Fruit fly (Drosophila melanogaster) whole organism, pupa: ENCODE data around the gene CG42853.

Experiments
- CG10348 ChIP-seq: fragments of 200-800 bp; sonication (Bioruptor generic); IDR thresholded peaks from 2 replicates; pipeline ENCODE4 v1.3.6; 2022; ENCODE audit warnings: missing biosample characterization, missing genetic modification characterization
- CG12605 ChIP-seq: fragments of 200-800 bp; sonication (Bioruptor generic); IDR thresholded peaks from 2 replicates; pipeline ENCODE4 v1.3.6; 2022; ENCODE audit warnings: missing biosample characterization, missing genetic modification characterization
- CG13204 ChIP-seq: fragments of 200-800 bp; sonication (Bioruptor generic); optimal IDR thresholded peaks from 2 replicates; lab custom pipeline; 2018; ENCODE audit warnings: missing biosample characterization, mild to moderate bottlenecking, missing genetic modification characterization, moderate library complexity
- CG14655 ChIP-seq: fragments of 200-800 bp; sonication (Bioruptor generic); optimal IDR thresholded peaks from 3 replicates; lab custom pipeline; 2017; ENCODE audit warnings: mild to moderate bottlenecking, missing biosample characterization, missing genetic modification reagents, missing genetic modification characterization
- CG15710 ChIP-seq: fragments of 200-800 bp; sonication (Bioruptor generic); optimal IDR thresholded peaks from 2 replicates; lab custom pipeline; 2018; ENCODE audit warnings: missing biosample characterization, mild to moderate bottlenecking, missing genetic modification characterization, moderate library complexity
- CG17806 ChIP-seq: fragments of 200-800 bp; sonication (Bioruptor generic); optimal IDR thresholded peaks from 2 replicates; lab custom pipeline; 2018; ENCODE audit warnings: missing biosample characterization, mild to moderate bottlenecking, missing genetic modification characterization, moderate library complexity
- CG32121 ChIP-seq: fragments of 200-800 bp; sonication (Bioruptor generic); IDR thresholded peaks from 2 replicates; pipeline ENCODE4 v1.3.6; 2022; ENCODE audit warnings: missing biosample characterization, missing genetic modification characterization
- CG34367 ChIP-seq: fragments of 200-800 bp; sonication (Bioruptor generic); optimal IDR thresholded peaks from 2 replicates; lab custom pipeline; 2018; ENCODE audit warnings: missing biosample characterization, mild to moderate bottlenecking, missing genetic modification characterization
- CG4496 ChIP-seq: fragments of 200-800 bp; sonication (Bioruptor generic); IDR thresholded peaks from 3 replicates; pipeline ENCODE4 v1.3.6; 2022; ENCODE audit warnings: missing biosample characterization, missing genetic modification characterization
- CG8159 ChIP-seq: fragments of 200-800 bp; sonication (Bioruptor generic); optimal IDR thresholded peaks from 3 replicates; lab custom pipeline; 2018; ENCODE audit warnings: missing biosample characterization, mild to moderate bottlenecking, missing genetic modification characterization, moderate library complexity
- CG8301 ChIP-seq: fragments of 200-800 bp; sonication (Bioruptor generic); optimal IDR thresholded peaks from 2 replicates; lab custom pipeline; 2018; ENCODE audit warnings: missing biosample characterization, mild to moderate bottlenecking, missing genetic modification characterization
- CG9948 ChIP-seq: fragments of 200-800 bp; sonication (Bioruptor generic); optimal IDR thresholded peaks from 2 replicates; lab custom pipeline; 2018; ENCODE audit warnings: missing biosample characterization, mild to moderate bottlenecking, missing genetic modification characterization, moderate library complexity
- D1 ChIP-seq: fragments of 200-800 bp; sonication (Bioruptor generic); optimal IDR thresholded peaks from 2 replicates; lab custom pipeline; 2018; ENCODE audit warnings: missing biosample characterization, mild to moderate bottlenecking, missing genetic modification characterization, moderate library complexity
- EcR ChIP-seq: fragments of 200-800 bp; sonication (Bioruptor generic); optimal IDR thresholded peaks from 3 replicates; lab custom pipeline; 2019; ENCODE audit warnings: missing biosample characterization, missing genetic modification characterization, mild to moderate bottlenecking, moderate library complexity, missing genetic modification reagents
- Ets98B ChIP-seq: fragments of 200-800 bp; sonication (Bioruptor generic); IDR thresholded peaks from 2 replicates; pipeline ENCODE4 v1.3.6; 2022; ENCODE audit warnings: missing biosample characterization, missing genetic modification characterization
- Pif1A ChIP-seq: fragments of 200-800 bp; sonication (Bioruptor generic); optimal IDR thresholded peaks from 3 replicates; lab custom pipeline; 2016; ENCODE audit warnings: missing biosample characterization, missing genetic modification characterization
- Pif1B ChIP-seq: fragments of 200-800 bp; sonication (Bioruptor generic); optimal IDR thresholded peaks from 3 replicates; lab custom pipeline; 2016; ENCODE audit warnings: missing biosample characterization, missing genetic modification characterization
- Snoo ChIP-seq: fragments of 200-800 bp; sonication (Bioruptor generic); optimal IDR thresholded peaks from 3 replicates; lab custom pipeline; 2017; ENCODE audit warnings: missing biosample characterization, mild to moderate bottlenecking, missing genetic modification characterization, inconsistent platforms
- fd96Ca ChIP-seq: fragments of 200-800 bp; sonication (Bioruptor generic); IDR thresholded peaks from 3 replicates; pipeline ENCODE4 v1.3.6; 2022; ENCODE audit warnings: missing biosample characterization, missing genetic modification characterization
- gl ChIP-seq: fragments of 200-800 bp; sonication (Bioruptor generic); optimal IDR thresholded peaks from 2 replicates; lab custom pipeline; 2018; ENCODE audit warnings: missing biosample characterization, mild to moderate bottlenecking, missing genetic modification characterization
- rn ChIP-seq: fragments of 200-800 bp; sonication (Bioruptor generic); IDR thresholded peaks from 2 replicates; pipeline ENCODE4 v1.3.6; 2022; ENCODE audit warnings: missing biosample characterization, missing genetic modification characterization

The CG42853 gene

dm6 chr3L:18121889-18122288 lies at the start of gene CG42853:
CG42853 (minus strand) TSS chr3L:18121989.
- no peak for TF ChIP-seq CG10348
- no peak for TF ChIP-seq CG34367
- TF ChIP-seq rn (GFP tag; lab: Robert Waterston, UW): no peak
- no peak for TF ChIP-seq CG9948 (tag; lab: Kevin White, UChicago)
- no peak for TF ChIP-seq D1
- TF ChIP-seq CG4496: no peak
- no peak for TF ChIP-seq Pif1B (GFP tag; lab: Kevin White, UChicago)
- TF ChIP-seq fd96Ca (GFP tag; lab: Robert Waterston, UW): no peak
- TF ChIP-seq CG14655: no peak
- no peak for TF ChIP-seq CG8159
- TF ChIP-seq CG13204 (GFP tag; lab: Kevin White, UChicago): no peak
- TF ChIP-seq CG32121 (GFP tag; lab: Robert Waterston, UW): no peak

DNA sequence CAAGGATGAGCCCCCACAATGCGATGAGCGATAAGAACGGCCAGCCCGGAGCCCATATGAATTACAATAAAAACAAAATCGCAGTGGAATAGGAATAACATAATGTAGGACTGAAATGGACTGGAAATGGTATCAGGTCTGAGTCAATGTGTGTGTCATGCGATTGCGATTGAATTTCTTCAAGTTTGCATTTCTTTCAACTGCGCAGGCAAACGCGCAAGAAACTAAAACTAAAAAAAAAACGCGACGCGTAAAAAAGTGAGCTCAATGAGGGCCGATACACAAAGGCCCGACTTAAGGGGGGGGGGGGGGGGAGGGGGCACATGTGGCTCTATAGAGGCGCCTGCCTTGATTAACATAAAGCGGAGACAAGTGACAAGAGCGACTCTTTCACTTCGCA lies 49.3 kb upstream of the CG42853 start:
- TF ChIP-seq D1: no peak
- peak; percentile 28; the same call in 1 of the 3 replicates for TF ChIP-seq CG4496
- TF ChIP-seq EcR (GFP tag; lab: Kevin White, UChicago): peak; percentile 54
- no peak for TF ChIP-seq CG32121 (GFP tag; lab: Robert Waterston, UW)
- TF ChIP-seq CG15710: no peak

dm6 chr3L:18166977-18167528 lies 45.3 kb upstream of the CG42853 start:
- peak; percentile 76 for TF ChIP-seq D1
- no peak for TF ChIP-seq CG13204 (GFP tag; lab: Kevin White, UChicago)

DNA sequence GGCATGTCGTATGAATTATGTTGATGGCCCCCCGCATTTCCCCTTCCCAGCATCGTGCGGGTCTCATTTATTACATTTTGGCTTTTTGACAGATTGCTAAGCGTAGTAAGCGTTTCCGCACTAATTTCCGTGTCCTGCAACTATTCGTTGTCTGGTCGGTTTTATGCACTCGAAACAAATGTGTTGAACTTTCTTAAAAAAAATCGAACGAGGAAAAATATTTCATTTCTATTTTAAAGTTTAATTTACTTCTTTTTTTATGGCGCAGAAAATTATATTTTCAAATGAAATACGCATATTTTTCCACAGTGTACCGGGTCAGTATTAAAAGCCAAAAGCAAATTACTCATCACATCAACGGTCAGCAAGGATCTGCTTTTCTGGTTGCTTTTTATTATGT lies 43.0 kb upstream of the CG42853 start:
- no peak for TF ChIP-seq CG14655
- TF ChIP-seq CG17806 (tag; lab: Kevin White, UChicago): no peak
- TF ChIP-seq D1: no peak
- no peak for TF ChIP-seq CG9948 (tag; lab: Kevin White, UChicago)
- no peak for TF ChIP-seq Pif1B (GFP tag; lab: Kevin White, UChicago)
- TF ChIP-seq CG10348: no peak
- no peak for TF ChIP-seq CG32121 (GFP tag; lab: Robert Waterston, UW)
- TF ChIP-seq Snoo (tag; lab: Kevin White, UChicago): no peak
- no peak for TF ChIP-seq EcR (GFP tag; lab: Kevin White, UChicago)
- TF ChIP-seq Ets98B (GFP tag; lab: Robert Waterston, UW): no peak
- no peak for TF ChIP-seq gl (tag; lab: Kevin White, UChicago)
- TF ChIP-seq, all 21 proteins: peak for 0

dm6 chr3L:18163127-18163526 lies 41.3 kb upstream of the CG42853 start:
- no peak for TF ChIP-seq Ets98B (GFP tag; lab: Robert Waterston, UW)
- TF ChIP-seq CG12605 (GFP tag; lab: Robert Waterston, UW): no peak
- no peak for TF ChIP-seq rn (GFP tag; lab: Robert Waterston, UW)
- no peak for TF ChIP-seq CG13204 (GFP tag; lab: Kevin White, UChicago)
- TF ChIP-seq Pif1B (GFP tag; lab: Kevin White, UChicago): no peak
- TF ChIP-seq Snoo (tag; lab: Kevin White, UChicago): no peak
- TF ChIP-seq CG34367: no peak
- no peak for TF ChIP-seq gl (tag; lab: Kevin White, UChicago)
- TF ChIP-seq Pif1A (GFP tag; lab: Kevin White, UChicago): no peak
- TF ChIP-seq EcR (GFP tag; lab: Kevin White, UChicago): no peak
- no peak for TF ChIP-seq fd96Ca (GFP tag; lab: Robert Waterston, UW)
- TF ChIP-seq CG17806 (tag; lab: Kevin White, UChicago): no peak
- TF ChIP-seq CG8301 (tag; lab: Kevin White, UChicago): no peak
- TF ChIP-seq CG15710: no peak
- no peak for TF ChIP-seq CG4496
- TF ChIP-seq, all 21 proteins: peak for 0

dm6 chr3L:18162174-18162690 lies 40.4 kb upstream of the CG42853 start, which contains the start of gene CG13699:
CG13699 (minus strand) TSS chr3L:18162522.
- TF ChIP-seq gl (tag; lab: Kevin White, UChicago): no peak
- no peak for TF ChIP-seq CG8159
- TF ChIP-seq CG17806 (tag; lab: Kevin White, UChicago): no peak
- no peak for TF ChIP-seq Pif1B (GFP tag; lab: Kevin White, UChicago)
- TF ChIP-seq Pif1A (GFP tag; lab: Kevin White, UChicago): no peak
- TF ChIP-seq CG14655: no peak
- TF ChIP-seq EcR (GFP tag; lab: Kevin White, UChicago): peak; percentile 17
- 0 out of 3 replicates have a peak, but pooled peaks have one; percentile 20 for TF ChIP-seq CG4496
- 0 out of 2 replicates have a peak, but pooled peaks have one; percentile 17 for TF ChIP-seq CG12605 (GFP tag; lab: Robert Waterston, UW)
- no peak for TF ChIP-seq CG15710
- no peak for TF ChIP-seq CG13204 (GFP tag; lab: Kevin White, UChicago)
- no peak for TF ChIP-seq Snoo (tag; lab: Kevin White, UChicago)
- TF ChIP-seq fd96Ca (GFP tag; lab: Robert Waterston, UW): no peak

dm6 chr3L:18161175-18161574 lies 39.4 kb upstream of the CG42853 start:
- TF ChIP-seq CG12605 (GFP tag; lab: Robert Waterston, UW): no peak
- no peak for TF ChIP-seq gl (tag; lab: Kevin White, UChicago)
- TF ChIP-seq CG32121 (GFP tag; lab: Robert Waterston, UW): no peak
- no peak for TF ChIP-seq CG13204 (GFP tag; lab: Kevin White, UChicago)
- no peak for TF ChIP-seq Pif1A (GFP tag; lab: Kevin White, UChicago)
- TF ChIP-seq CG4496: no peak
- no peak for TF ChIP-seq CG9948 (tag; lab: Kevin White, UChicago)
- TF ChIP-seq D1: no peak
- TF ChIP-seq rn (GFP tag; lab: Robert Waterston, UW): no peak
- TF ChIP-seq CG34367: no peak
- no peak for TF ChIP-seq Ets98B (GFP tag; lab: Robert Waterston, UW)
- no peak for TF ChIP-seq CG14655
